Worm (Caenorhabditis elegans): ENCODE results near the gene hal-3.

Gene hal-3

DNA sequence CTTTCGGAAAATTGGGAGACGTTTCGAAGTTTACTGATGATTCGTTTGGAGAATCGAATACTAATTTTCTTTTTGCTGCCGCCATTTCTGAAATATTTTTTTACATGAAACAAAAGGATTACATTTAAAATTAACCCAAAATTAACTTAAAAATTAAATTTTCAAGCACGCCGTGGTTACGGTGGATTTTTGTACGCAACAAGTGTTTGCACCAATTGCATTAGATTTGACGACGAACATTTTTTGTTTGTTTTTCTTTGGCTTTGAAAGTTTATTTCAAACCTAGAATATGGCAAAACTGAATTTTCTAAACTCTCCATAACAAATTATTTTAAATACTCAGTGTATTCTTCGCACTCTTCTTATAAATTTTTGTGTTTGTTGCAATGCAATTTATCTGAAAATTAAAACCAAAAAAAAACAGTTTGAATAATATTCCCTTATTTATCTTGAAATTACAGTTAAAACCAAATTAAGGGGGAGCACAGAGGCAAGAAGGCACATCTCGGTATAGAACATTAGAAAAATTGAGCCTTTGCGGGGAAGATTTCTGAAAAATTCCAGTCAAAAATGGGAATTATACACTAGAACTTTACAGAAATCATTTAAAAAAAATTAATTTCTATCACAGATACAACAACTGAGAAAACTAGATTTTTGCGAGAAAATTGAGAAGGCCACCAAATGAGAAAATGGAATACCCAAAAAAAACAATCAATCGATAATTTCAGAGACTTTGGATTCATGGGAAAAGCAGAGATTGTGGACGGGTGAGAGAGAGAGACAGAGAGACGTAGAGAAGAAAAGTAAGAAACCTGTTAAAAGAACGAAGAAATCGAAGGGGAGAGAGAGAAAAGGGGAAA is at the start of gene hal-3:
Gene hal-3, minus strand, starts transcription at position 87 of the 863 bp plus-strand sequence.
- TF ChIP-seq nhr-11 (tag; optimal IDR thresholded peaks at IDR 0.05): peak; percentile 21
- TF ChIP-seq sma-3 (GFP tag; optimal IDR thresholded peaks at IDR 0.05): peak; percentile 36
- peak in 1 of 2 experiments; percentile 53 for TF ChIP-seq lsy-2 (tag; optimal IDR thresholded peaks at IDR 0.05)
- TF ChIP-seq ztf-1 (GFP tag; conservative IDR thresholded peaks at IDR 0.05): no peak

ce11 chrII:9665577-9665976 is 48.7 kb upstream of the hal-3 start, which contains the start of gene ZK1320.5:
TSS of gene ZK1320.5 (minus strand) at chrII:9665677.
- TF ChIP-seq blmp-1 (tag; optimal IDR thresholded peaks at IDR 0.05; ENCODE audit: insufficient read depth) (no peak), ceh-16 (tag; optimal IDR thresholded peaks at IDR 0.05) (no peak), peb-1 (tag; optimal IDR thresholded peaks at IDR 0.05) (no peak), ztf-11 (tag; optimal IDR thresholded peaks at IDR 0.05) (no peak), unc-55 (GFP tag; optimal IDR thresholded peaks at IDR 0.05) (no peak), elt-3 (tag; optimal IDR thresholded peaks at IDR 0.05) (no peak), nhr-23 (tag; optimal IDR thresholded peaks at IDR 0.05) (no peak), zag-1 (tag; optimal IDR thresholded peaks at IDR 0.05) (no peak), lsy-2 (tag; optimal IDR thresholded peaks at IDR 0.05) (no peak), ceh-82 (tag; optimal IDR thresholded peaks at IDR 0.05) (no peak), nhr-6 (tag; optimal IDR thresholded peaks at IDR 0.05) (no peak)

- TF ChIP-seq fos-1 (tag; optimal IDR thresholded peaks at IDR 0.05): peak; percentile 22
- no peak for TF ChIP-seq nhr-10 (tag; optimal IDR thresholded peaks at IDR 0.05)
Observed at ce11 chrII:9662797-9663196, 45.9 kb upstream of the hal-3 start, which contains the start of gene cyp-13A10. TSS of gene cyp-13A10 (minus strand) at chrII:9662884.

DNA sequence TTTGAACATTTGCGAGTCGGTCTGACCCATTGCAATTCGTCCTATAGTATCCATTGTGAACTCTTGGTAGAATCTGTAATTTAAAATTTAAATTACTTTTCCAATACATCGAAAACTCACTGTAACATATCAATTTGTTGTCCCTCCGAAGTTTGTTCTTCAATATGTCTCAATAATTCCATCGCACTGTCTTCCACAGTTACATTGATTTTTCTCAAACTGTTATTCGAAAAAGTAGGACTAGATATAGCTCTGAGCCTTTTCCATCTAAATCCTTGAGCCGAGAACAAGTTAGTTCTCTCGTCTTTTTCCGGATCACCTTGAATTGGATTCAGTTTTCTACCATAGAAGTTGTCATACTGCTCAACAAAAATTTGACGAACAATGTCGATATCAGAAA is 45.2 kb upstream of the hal-3 start:
- TF ChIP-seq unc-55 (GFP tag; optimal IDR thresholded peaks at IDR 0.05): no peak
- no peak for TF ChIP-seq unc-39 (tag; optimal IDR thresholded peaks at IDR 0.05)
- no peak for TF ChIP-seq F13H6.1 (tag; optimal IDR thresholded peaks at IDR 0.05)
- TF ChIP-seq sma-9 (GFP tag; optimal IDR thresholded peaks at IDR 0.05): no peak
- no peak for TF ChIP-seq sma-9 (tag; optimal IDR thresholded peaks at IDR 0.05)
- no peak for TF ChIP-seq C34F6.9 (tag; optimal IDR thresholded peaks at IDR 0.05)
- no peak for TF ChIP-seq lsy-2 (tag; optimal IDR thresholded peaks at IDR 0.05)
- no peak for TF ChIP-seq fos-1 (tag; optimal IDR thresholded peaks at IDR 0.05)
- TF ChIP-seq lin-13 (GFP tag; optimal IDR thresholded peaks at IDR 0.05): no peak
- no peak for TF ChIP-seq ztf-1 (GFP tag; conservative IDR thresholded peaks at IDR 0.05)
- no peak for TF ChIP-seq mbf-1 (tag; optimal IDR thresholded peaks at IDR 0.05)
- no peak for TF ChIP-seq mab-5 (tag; optimal IDR thresholded peaks at IDR 0.05)
- no peak for TF ChIP-seq elt-3 (tag; optimal IDR thresholded peaks at IDR 0.05)
- no peak for TF ChIP-seq R02D3.7 (tag; optimal IDR thresholded peaks at IDR 0.05)
- TF ChIP-seq nhr-6 (tag; optimal IDR thresholded peaks at IDR 0.05): no peak
- TF ChIP-seq ztf-4 (tag; optimal IDR thresholded peaks at IDR 0.05): no peak
- no peak for TF ChIP-seq crh-2 (tag; optimal IDR thresholded peaks at IDR 0.05)
- no peak for TF ChIP-seq elt-1 (tag; optimal IDR thresholded peaks at IDR 0.05)
- TF ChIP-seq snpc-4 (tag; optimal IDR thresholded peaks at IDR 0.05): no peak
- TF ChIP-seq mdl-1 (tag; optimal IDR thresholded peaks at IDR 0.05): no peak
- TF ChIP-seq ama-1 (optimal IDR thresholded peaks at IDR 0.05): no peak

ce11 chrII:9660379-9660778 is 43.5 kb upstream of the hal-3 start, which contains the start of gene ZK1320.3:
TSS of gene ZK1320.3 (minus strand) at chrII:9660419.
- TF ChIP-seq egl-27 (tag; optimal IDR thresholded peaks at IDR 0.05) (no peak), lin-11 (tag; optimal IDR thresholded peaks at IDR 0.05) (no peak), fos-1 (tag; optimal IDR thresholded peaks at IDR 0.05) (peak; percentile 87)

DNA sequence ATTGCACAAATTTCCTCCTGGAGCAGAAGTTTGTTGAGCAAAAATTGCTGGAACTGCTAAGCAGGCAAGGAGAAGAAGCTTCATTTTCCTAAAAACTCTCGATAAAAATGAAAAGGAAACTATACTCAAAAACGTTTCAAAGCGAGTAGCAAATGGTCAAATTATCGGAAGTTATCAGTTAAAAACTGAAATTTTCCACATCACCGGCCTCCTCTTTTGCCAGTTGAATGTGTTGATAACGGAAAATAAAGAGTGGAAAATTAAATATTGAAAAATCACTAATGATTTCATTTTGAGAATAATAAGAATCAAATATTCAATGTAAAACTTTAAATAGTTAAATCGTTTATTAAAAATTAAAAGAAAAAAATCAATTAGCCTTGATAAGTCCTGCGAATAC is 42.0 kb upstream of the hal-3 start, which contains the start of gene ZK1320.2:
Gene ZK1320.2, minus strand, starts transcription at position 88 of the 400 bp plus-strand sequence.
- no peak for TF ChIP-seq C34F6.9 (tag; optimal IDR thresholded peaks at IDR 0.05)
- peak; percentile 79 for TF ChIP-seq fos-1 (tag; optimal IDR thresholded peaks at IDR 0.05)
- no peak for TF ChIP-seq unc-62 (GFP tag; optimal IDR thresholded peaks at IDR 0.05)
- TF ChIP-seq dmd-4 (tag; optimal IDR thresholded peaks at IDR 0.05): no peak
- no peak for TF ChIP-seq lin-11 (tag; optimal IDR thresholded peaks at IDR 0.05)
- no peak for TF ChIP-seq elt-1 (tag; optimal IDR thresholded peaks at IDR 0.05)
- no peak for TF ChIP-seq nhr-12 (tag; optimal IDR thresholded peaks at IDR 0.05)
- peak; percentile 52 for TF ChIP-seq crh-2 (tag; optimal IDR thresholded peaks at IDR 0.05)
